Worm (Caenorhabditis elegans) whole organism, L3 larva: ENCODE measurements around the gene T26C5.2.

Experiments
- R02D3.7 ChIP-seq: fragments of 150-350 bp; optimal IDR thresholded peaks from 2 replicates; lab custom pipeline; 2014; ENCODE audit warnings: missing biosample characterization, missing genetic modification characterization
- elt-3 ChIP-seq, 3 experiments: fragments of 150-350 bp in 1 of 3; sonication (generic microtip) in 2 of 3; optimal IDR thresholded peaks; 2 replicates in 2 of 3; 4 replicates in 1 of 3; lab custom pipeline; 2014 to 2017; ENCODE audit warnings: missing biosample characterization in 3 of 3, missing genetic modification characterization in 3 of 3
- fkh-10 ChIP-seq: sonication (generic microtip); optimal IDR thresholded peaks from 2 replicates; lab custom pipeline; 2017; ENCODE audit warnings: missing biosample characterization, missing genetic modification reagents, missing genetic modification characterization
- jun-1 ChIP-seq: fragments of 150-350 bp; optimal IDR thresholded peaks from 2 replicates; lab custom pipeline; 2014; ENCODE audit warnings: missing biosample characterization, missing genetic modification reagents, missing genetic modification characterization
- nhr-77 ChIP-seq: fragments of 150-350 bp; optimal IDR thresholded peaks from 2 replicates; lab custom pipeline; 2014; ENCODE audit warnings: missing biosample characterization, missing genetic modification characterization
- pha-4 ChIP-seq: fragments of 150-350 bp; optimal IDR thresholded peaks from 2 replicates; lab custom pipeline; 2014; ENCODE audit warnings: missing biosample characterization, missing genetic modification reagents, missing genetic modification characterization
- sea-2 ChIP-seq: fragments of 150-350 bp; sonication (generic microtip); optimal IDR thresholded peaks from 4 replicates; lab custom pipeline; 2014; ENCODE audit warnings: missing biosample characterization, missing genetic modification reagents, missing genetic modification characterization
- skn-1 ChIP-seq: fragments of 150-350 bp; optimal IDR thresholded peaks from 2 replicates; lab custom pipeline; 2014; ENCODE audit warnings: missing biosample characterization, missing genetic modification characterization
- snpc-4 ChIP-seq: fragments of 150-350 bp; optimal IDR thresholded peaks from 2 replicates; lab custom pipeline; 2014; ENCODE audit warnings: missing biosample characterization, missing genetic modification characterization
- unc-39 ChIP-seq: sonication (generic microtip); optimal IDR thresholded peaks from 4 replicates; lab custom pipeline; 2017; ENCODE audit warnings: missing biosample characterization, missing genetic modification characterization
- unc-62 ChIP-seq: fragments of 150-350 bp; sonication (generic microtip); optimal IDR thresholded peaks from 4 replicates; lab custom pipeline; 2014; ENCODE audit warnings: missing biosample characterization, missing genetic modification reagents, missing genetic modification characterization
- zag-1 ChIP-seq: fragments of 150-350 bp; optimal IDR thresholded peaks from 2 replicates; lab custom pipeline; 2014; ENCODE audit warnings: missing biosample characterization, missing genetic modification characterization
- ztf-11 ChIP-seq: fragments of 150-350 bp; optimal IDR thresholded peaks from 2 replicates; lab custom pipeline; 2014; ENCODE audit warnings: missing biosample characterization, missing genetic modification characterization

DNA sequence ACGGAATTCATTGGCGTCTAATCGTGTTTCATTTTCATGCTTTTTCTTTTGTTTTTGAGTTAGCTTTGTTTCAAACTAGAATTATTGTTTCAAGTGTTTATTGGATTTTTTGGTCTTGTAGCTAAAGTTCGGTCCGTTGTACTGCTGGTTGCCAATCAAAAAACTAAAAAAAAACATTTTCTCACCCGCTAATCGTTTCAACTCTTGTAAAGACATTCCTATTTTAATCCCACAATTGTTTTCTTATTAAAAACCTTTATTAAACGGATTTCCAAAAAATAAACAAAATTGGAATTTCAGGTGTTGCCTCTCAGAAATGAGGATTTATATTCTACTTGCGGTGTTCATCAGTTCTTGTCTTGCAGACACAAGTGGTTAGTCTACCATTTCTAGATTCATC, at the start of gene T26C5.2:
- TF ChIP-seq snpc-4 (tag; lab: Kevin White, UChicago): no peak
- no peak for TF ChIP-seq sea-2 (GFP tag; lab: Kevin White, UChicago)
- TF ChIP-seq fkh-10 (GFP tag; lab: Kevin White, UChicago): no peak
- no peak for TF ChIP-seq skn-1 (tag; lab: Kevin White, UChicago)
- TF ChIP-seq unc-62: no peak
- no peak for TF ChIP-seq R02D3.7 (tag; lab: Kevin White, UChicago)
- TF ChIP-seq unc-39 (tag; lab: Kevin White, UChicago): no peak
- TF ChIP-seq elt-3 (tag; optimal IDR thresholded peaks at IDR 0.05; lab: Kevin White, UChicago): no peak
- TF ChIP-seq ztf-11 (tag; lab: Kevin White, UChicago): no peak
- TF ChIP-seq jun-1 (tag; lab: Kevin White, UChicago): no peak
- TF ChIP-seq pha-4 (tag; lab: Kevin White, UChicago): no peak
- no peak for TF ChIP-seq zag-1 (tag; lab: Kevin White, UChicago)
- no peak for TF ChIP-seq nhr-77 (tag; lab: Kevin White, UChicago)
